Fruit fly (Drosophila melanogaster) whole organism, embryonic: ENCODE data around the gene CG32163.

ENCODE experiments used
- Atf3 ChIP-seq: fragments of 200-800 bp; sonication (Bioruptor generic); optimal IDR thresholded peaks from 3 replicates; lab custom pipeline; 2016; ENCODE audit warnings: missing biosample characterization, missing genetic modification characterization
- CG10209 ChIP-seq: fragments of 200-800 bp; sonication (Bioruptor generic); optimal IDR thresholded peaks from 3 replicates; lab custom pipeline; 2017; ENCODE audit warnings: missing biosample characterization, mild to moderate bottlenecking, missing genetic modification characterization, missing genetic modification reagents
- CG10959 ChIP-seq: fragments of 200-800 bp; sonication (Bioruptor generic); IDR thresholded peaks from 2 replicates; pipeline ENCODE4 v1.3.6; 2022; ENCODE audit warnings: missing biosample characterization, missing genetic modification characterization
- CG11093 ChIP-seq: fragments of 200-800 bp; sonication (Bioruptor generic); IDR thresholded peaks from 3 replicates; pipeline ENCODE4 v1.3.6; 2022; ENCODE audit warnings: missing biosample characterization, missing genetic modification characterization
- CG11247 ChIP-seq: fragments of 200-800 bp; sonication (Bioruptor generic); IDR thresholded peaks from 2 replicates; pipeline ENCODE4 v1.3.6; 2022; ENCODE audit warnings: missing biosample characterization, missing genetic modification characterization
- CG12071 ChIP-seq: fragments of 200-800 bp; sonication (Bioruptor generic); optimal IDR thresholded peaks from 3 replicates; lab custom pipeline; 2018; ENCODE audit warnings: missing biosample characterization, mild to moderate bottlenecking, missing genetic modification characterization
- CG12391 ChIP-seq: fragments of 200-800 bp; sonication (Bioruptor generic); optimal IDR thresholded peaks from 3 replicates; lab custom pipeline; 2018; ENCODE audit warnings: missing biosample characterization, mild to moderate bottlenecking, missing genetic modification characterization, moderate library complexity
- CG12744 ChIP-seq: fragments of 200-800 bp; sonication (Bioruptor generic); optimal IDR thresholded peaks from 2 replicates; lab custom pipeline; 2016; ENCODE audit warnings: missing biosample characterization, missing genetic modification characterization
- CG13424 ChIP-seq: fragments of 200-800 bp; sonication (Bioruptor generic); optimal IDR thresholded peaks from 2 replicates; lab custom pipeline; 2019; ENCODE audit warnings: missing biosample characterization, mild to moderate bottlenecking, missing genetic modification characterization, moderate library complexity
- CG15269 ChIP-seq: fragments of 200-800 bp; sonication (Bioruptor generic); optimal IDR thresholded peaks from 2 replicates; lab custom pipeline; 2018; ENCODE audit warnings: missing biosample characterization, mild to moderate bottlenecking, missing genetic modification characterization, moderate library complexity
- CG17328 ChIP-seq: fragments of 200-800 bp; sonication (Bioruptor generic); IDR thresholded peaks from 2 replicates; pipeline ENCODE4 v1.3.6; 2022; ENCODE audit warnings: missing biosample characterization, missing genetic modification characterization
- CG17802 ChIP-seq: fragments of 200-800 bp; sonication (Bioruptor generic); optimal IDR thresholded peaks from 2 replicates; lab custom pipeline; 2018; ENCODE audit warnings: missing biosample characterization, mild to moderate bottlenecking, missing genetic modification characterization, moderate library complexity
- CG1792 ChIP-seq: fragments of 200-800 bp; sonication (Bioruptor generic); optimal IDR thresholded peaks from 2 replicates; lab custom pipeline; 2016; ENCODE audit warnings: missing biosample characterization, missing genetic modification characterization
- CG18011 ChIP-seq: fragments of 200-800 bp; sonication (Bioruptor generic); optimal IDR thresholded peaks from 2 replicates; lab custom pipeline; 2017; ENCODE audit warnings: missing biosample characterization, missing genetic modification characterization, mild to moderate bottlenecking, moderate library complexity, missing genotype
- CG18599 ChIP-seq: fragments of 200-800 bp; sonication (Bioruptor generic); optimal IDR thresholded peaks from 3 replicates; lab custom pipeline; 2017; ENCODE audit warnings: missing biosample characterization, missing genetic modification characterization, mild to moderate bottlenecking, moderate library complexity, missing genetic modification reagents
- CG34422 ChIP-seq: fragments of 200-800 bp; sonication (Bioruptor generic); IDR thresholded peaks from 3 replicates; pipeline ENCODE4 v1.3.6; 2022; ENCODE audit warnings: missing biosample characterization, missing genetic modification characterization
- CG43689 ChIP-seq: fragments of 200-800 bp; sonication (Bioruptor generic); IDR thresholded peaks from 2 replicates; pipeline ENCODE4 v1.3.6; 2022; ENCODE audit warnings: missing biosample characterization, missing genetic modification characterization
- CG5245 ChIP-seq: fragments of 200-800 bp; sonication (Bioruptor generic); optimal IDR thresholded peaks from 3 replicates; lab custom pipeline; 2016; ENCODE audit warnings: missing biosample characterization, missing genetic modification characterization
- CG7963 ChIP-seq: fragments of 200-800 bp; sonication (Bioruptor generic); IDR thresholded peaks from 3 replicates; pipeline ENCODE4 v1.3.6; 2022; ENCODE audit warnings: missing biosample characterization, missing genetic modification characterization; ENCODE audit not compliant: partially characterized antibody
- CG8089 ChIP-seq: fragments of 200-800 bp; sonication (Bioruptor generic); optimal IDR thresholded peaks from 3 replicates; lab custom pipeline; 2016; ENCODE audit warnings: missing biosample characterization, missing genetic modification characterization
- CG8388 ChIP-seq: fragments of 200-800 bp; sonication (Bioruptor generic); optimal IDR thresholded peaks from 2 replicates; lab custom pipeline; 2019; ENCODE audit warnings: missing biosample characterization, mild to moderate bottlenecking, missing genetic modification characterization, moderate library complexity
- CG8765 ChIP-seq: fragments of 200-800 bp; sonication (Bioruptor generic); IDR thresholded peaks from 2 replicates; pipeline ENCODE4 v1.3.6; 2022; ENCODE audit warnings: missing biosample characterization, missing genetic modification characterization
- CG9932 ChIP-seq: fragments of 200-800 bp; sonication (Bioruptor generic); IDR thresholded peaks from 2 replicates; pipeline ENCODE4 v1.3.6; 2022; ENCODE audit warnings: missing biosample characterization, missing genetic modification characterization
- Dref ChIP-seq: fragments of 200-800 bp; sonication (Bioruptor generic); IDR thresholded peaks from 2 replicates; pipeline ENCODE4 v1.3.6; 2022; ENCODE audit warnings: missing biosample characterization, missing genetic modification characterization
- Ets65A ChIP-seq: fragments of 200-800 bp; sonication (Bioruptor generic); peaks from one replicate; lab custom pipeline; 2016; ENCODE audit warnings: missing biosample characterization, missing genetic modification characterization
- Fer2 ChIP-seq: fragments of 200-800 bp; sonication (Bioruptor generic); optimal IDR thresholded peaks from 2 replicates; lab custom pipeline; 2018; ENCODE audit warnings: missing biosample characterization, mild to moderate bottlenecking, missing genetic modification characterization, moderate library complexity
- Gsc ChIP-seq: fragments of 200-800 bp; sonication (Bioruptor generic); IDR thresholded peaks from 2 replicates; pipeline ENCODE4 v1.3.6; 2022; ENCODE audit warnings: missing biosample characterization, missing genetic modification characterization
- HLH3B ChIP-seq: fragments of 200-800 bp; sonication (Bioruptor generic); IDR thresholded peaks from 2 replicates; pipeline ENCODE4 v1.3.6; 2022; ENCODE audit warnings: missing biosample characterization, missing genetic modification characterization
- HmgZ ChIP-seq: fragments of 200-800 bp; sonication (Bioruptor generic); optimal IDR thresholded peaks from 2 replicates; lab custom pipeline; 2018; ENCODE audit warnings: missing biosample characterization, mild to moderate bottlenecking, missing genetic modification characterization
- Hr39 ChIP-seq: fragments of >200 bp; optimal IDR thresholded peaks from 2 replicates; lab custom pipeline; 2017
- Hsf ChIP-seq: fragments of 200-800 bp; sonication (Bioruptor generic); optimal IDR thresholded peaks from 3 replicates; lab custom pipeline; 2016; ENCODE audit warnings: missing biosample characterization, missing genetic modification characterization
- Meics ChIP-seq: fragments of 200-800 bp; sonication (Bioruptor generic); optimal IDR thresholded peaks from 2 replicates; lab custom pipeline; 2017; ENCODE audit warnings: missing biosample characterization, mild to moderate bottlenecking, missing genetic modification characterization
- NC2α ChIP-seq: fragments of 200-800 bp; sonication (Bioruptor generic); optimal IDR thresholded peaks from 2 replicates; lab custom pipeline; 2016; ENCODE audit warnings: missing biosample characterization, missing genetic modification characterization
- NC2β ChIP-seq: fragments of 200-800 bp; sonication (Bioruptor generic); optimal IDR thresholded peaks from 2 replicates; lab custom pipeline; 2016; ENCODE audit warnings: missing biosample characterization, missing genetic modification characterization
- Rx ChIP-seq: fragments of 200-800 bp; sonication (Bioruptor generic); IDR thresholded peaks from 2 replicates; pipeline ENCODE4 v1.3.6; 2022; ENCODE audit warnings: missing biosample characterization, missing genetic modification characterization
- Spps ChIP-seq: fragments of 200-800 bp; sonication (Bioruptor generic); optimal IDR thresholded peaks from 2 replicates; lab custom pipeline; 2018; ENCODE audit warnings: missing biosample characterization, mild to moderate bottlenecking, missing genetic modification characterization
- Taf1 ChIP-seq: fragments of 200-800 bp; sonication (Bioruptor generic); IDR thresholded peaks from 2 replicates; pipeline ENCODE4 v1.3.6; 2022; ENCODE audit warnings: missing biosample characterization, missing genetic modification characterization
- Trl ChIP-seq, 3 experiments: fragments of >200 bp in 2 of 3; fragments of 200-800 bp in 1 of 3; sonication (Bioruptor generic) in 1 of 3; optimal IDR thresholded peaks; 2 replicates in 1 of 3; 3 replicates in 2 of 3; lab custom pipeline; 2016 to 2017; ENCODE audit warnings: missing biosample characterization in 1 of 3, missing genetic modification characterization in 1 of 3
- cas ChIP-seq: fragments of 200-800 bp; sonication (Bioruptor generic); IDR thresholded peaks from 2 replicates; pipeline ENCODE4 v1.3.6; 2022; ENCODE audit warnings: missing biosample characterization, missing genetic modification characterization
- dmrt11E ChIP-seq: fragments of 200-800 bp; sonication (Bioruptor generic); optimal IDR thresholded peaks from 3 replicates; lab custom pipeline; 2018; ENCODE audit warnings: missing biosample characterization, mild to moderate bottlenecking, missing genetic modification characterization, moderate library complexity
- dysf ChIP-seq: fragments of 200-800 bp; sonication (Bioruptor generic); IDR thresholded peaks from 3 replicates; pipeline ENCODE4 v1.3.6; 2022; ENCODE audit warnings: missing biosample characterization, missing genetic modification characterization
- ewg ChIP-seq: fragments of 200-800 bp; sonication (Bioruptor generic); optimal IDR thresholded peaks from 3 replicates; lab custom pipeline; 2017; ENCODE audit warnings: mild to moderate bottlenecking, missing biosample characterization, missing genetic modification reagents, missing genetic modification characterization
- eyg ChIP-seq: fragments of 200-800 bp; sonication (Bioruptor generic); optimal IDR thresholded peaks from 3 replicates; lab custom pipeline; 2016; ENCODE audit warnings: missing biosample characterization, missing genetic modification characterization
- fru ChIP-seq: fragments of >200 bp; optimal IDR thresholded peaks from 2 replicates; lab custom pipeline; 2017
- ham ChIP-seq: fragments of 200-800 bp; sonication (Bioruptor generic); IDR thresholded peaks from 2 replicates; pipeline ENCODE4 v1.3.6; 2022; ENCODE audit warnings: missing biosample characterization, missing genetic modification characterization
- ind ChIP-seq: fragments of 200-800 bp; sonication (Bioruptor generic); optimal IDR thresholded peaks from 3 replicates; lab custom pipeline; 2016; ENCODE audit warnings: missing biosample characterization, missing genetic modification characterization
- kah ChIP-seq: fragments of 200-800 bp; sonication (Bioruptor generic); optimal IDR thresholded peaks from 2 replicates; lab custom pipeline; 2018; ENCODE audit warnings: missing biosample characterization, mild to moderate bottlenecking, missing genetic modification characterization
- pros ChIP-seq: fragments of 200-800 bp; sonication (Bioruptor generic); optimal IDR thresholded peaks from 3 replicates; lab custom pipeline; 2019; ENCODE audit warnings: missing biosample characterization, mild to moderate bottlenecking, missing genetic modification characterization, moderate library complexity
- pum ChIP-seq: fragments of 200-800 bp; sonication (Bioruptor generic); optimal IDR thresholded peaks from 2 replicates; lab custom pipeline; 2016; ENCODE audit warnings: missing biosample characterization, missing genetic modification characterization
- sd ChIP-seq: fragments of 200-800 bp; sonication (Bioruptor generic); optimal IDR thresholded peaks from 3 replicates; lab custom pipeline; 2018; ENCODE audit warnings: missing biosample characterization, mild to moderate bottlenecking, missing genetic modification characterization, moderate library complexity
- tio ChIP-seq: fragments of 200-800 bp; sonication (Bioruptor generic); optimal IDR thresholded peaks from 2 replicates; lab custom pipeline; 2017; ENCODE audit warnings: missing biosample characterization, missing genetic modification characterization, inconsistent platforms
- wek ChIP-seq: fragments of 200-800 bp; sonication (Bioruptor generic); optimal IDR thresholded peaks from 3 replicates; lab custom pipeline; 2018; ENCODE audit warnings: missing biosample characterization, mild to moderate bottlenecking, missing genetic modification characterization, moderate library complexity
- yki ChIP-seq: fragments of >200 bp; optimal IDR thresholded peaks from 3 replicates; lab custom pipeline; 2018

Gene CG32163

DNA sequence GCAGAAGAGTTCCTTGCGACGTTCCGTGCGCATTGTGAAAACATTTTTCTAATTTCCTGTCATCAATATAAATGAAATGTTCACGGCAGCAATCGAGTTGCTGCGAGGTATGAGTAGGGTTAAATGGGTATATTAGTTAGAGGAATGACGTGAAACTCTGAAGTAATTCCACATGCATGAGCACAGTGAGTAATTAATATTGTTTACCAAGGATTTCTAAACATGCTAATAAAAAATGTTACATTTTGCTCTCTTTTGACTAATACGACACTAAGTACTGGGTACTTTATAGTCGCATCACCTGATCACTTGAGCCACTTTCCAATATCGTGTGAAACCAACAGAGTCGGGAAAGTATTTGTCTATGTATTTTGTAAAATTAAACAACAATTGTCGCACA, 42.7 kb upstream of the CG32163 start (continued):
- TF ChIP-seq ewg = peak; percentile 41
- TF ChIP-seq CG18011 (GFP tag; lab: Kevin White, UChicago) = no peak
- no peak for TF ChIP-seq CG8765
- no peak for TF ChIP-seq kah
- peak; percentile 11 for TF ChIP-seq Ets65A
- no peak for TF ChIP-seq fru (lab: Kevin White, UChicago)
- no peak for TF ChIP-seq ham (GFP tag; lab: Robert Waterston, UW)
- peak; percentile 71; the same call in 1 of the 2 replicates for TF ChIP-seq CG17328 (GFP tag; lab: Robert Waterston, UW)
- TF ChIP-seq pum = no peak
- TF ChIP-seq CG12744 (GFP tag; lab: Kevin White, UChicago) = no peak
- no peak for TF ChIP-seq CG11247
- TF ChIP-seq pros (GFP tag; lab: Kevin White, UChicago) = no peak
- TF ChIP-seq dysf (GFP tag; lab: Robert Waterston, UW) = peak; percentile 37; the same call in 1 of the 3 replicates
- TF ChIP-seq CG43689 (GFP tag; lab: Robert Waterston, UW) = no peak
- no peak for TF ChIP-seq Hr39 (lab: Kevin White, UChicago)
- TF ChIP-seq yki (lab: Kevin White, UChicago) = no peak
- TF ChIP-seq Spps (tag; lab: Kevin White, UChicago) = no peak
- TF ChIP-seq CG13424 (tag; lab: Kevin White, UChicago) = peak; percentile 9
- no peak for TF ChIP-seq eyg (GFP tag; lab: Kevin White, UChicago)
- no peak for TF ChIP-seq Gsc (GFP tag; lab: Robert Waterston, UW)
- peak; percentile 22 for TF ChIP-seq CG12071 (GFP tag; lab: Kevin White, UChicago)
- no peak for TF ChIP-seq CG7963 (GFP tag; lab: Robert Waterston, UW)
- TF ChIP-seq wek (GFP tag; lab: Kevin White, UChicago) = no peak
- TF ChIP-seq tio (GFP tag; lab: Kevin White, UChicago) = peak; percentile 51
- peak; percentile 3 for TF ChIP-seq CG8089 (GFP tag; lab: Kevin White, UChicago)
- peak; percentile 24 for TF ChIP-seq CG15269 (tag; lab: Kevin White, UChicago)
- no peak for TF ChIP-seq Fer2 (tag; lab: Kevin White, UChicago)
- no peak for TF ChIP-seq Trl (optimal IDR thresholded peaks at IDR 0.05; lab: Kevin White, UChicago)
- TF ChIP-seq Trl (GFP tag; optimal IDR thresholded peaks at IDR 0.05; lab: Kevin White, UChicago) = peak; percentile 22
- TF ChIP-seq Rx (GFP tag; lab: Robert Waterston, UW) = no peak
- TF ChIP-seq CG12391 = no peak
- no peak for TF ChIP-seq HmgZ
- TF ChIP-seq Atf3 (GFP tag; lab: Kevin White, UChicago) = peak; percentile 7
- TF ChIP-seq cas = no peak
- TF ChIP-seq CG34422 (GFP tag; lab: Robert Waterston, UW) = no peak
- peak; percentile 20 for TF ChIP-seq CG5245 (GFP tag; lab: Kevin White, UChicago)
- peak; percentile 7 for TF ChIP-seq CG18599 (GFP tag; lab: Kevin White, UChicago)
- TF ChIP-seq CG10959 (GFP tag; lab: Robert Waterston, UW) = peak; percentile 59
- peak; percentile 29 for TF ChIP-seq NC2β
- TF ChIP-seq ind (GFP tag; lab: Kevin White, UChicago) = peak; percentile 32
- 0 out of 2 replicates have a peak, but pooled peaks have one; percentile 5 for TF ChIP-seq Taf1 (GFP tag; lab: Robert Waterston, UW)
- TF ChIP-seq CG9932 (GFP tag; lab: Robert Waterston, UW) = no peak
- TF ChIP-seq Dref (GFP tag; lab: Robert Waterston, UW) = no peak
- peak; percentile 15 for TF ChIP-seq Meics (GFP tag; lab: Kevin White, UChicago)
- TF ChIP-seq HLH3B = peak; percentile 64; the same call in 1 of the 2 replicates
- peak; percentile 50 for TF ChIP-seq CG8388 (GFP tag; lab: Kevin White, UChicago)
- peak; percentile 48 for TF ChIP-seq Hsf
- no peak for TF ChIP-seq CG11093 (GFP tag; lab: Robert Waterston, UW)
- no peak for TF ChIP-seq NC2α (GFP tag; lab: Kevin White, UChicago)
- peak; percentile 59 for TF ChIP-seq dmrt11E (tag; lab: Kevin White, UChicago)
- peak; percentile 31 for TF ChIP-seq CG10209 (GFP tag; lab: Kevin White, UChicago)
- TF ChIP-seq sd (tag; lab: Kevin White, UChicago) = no peak
- no peak for TF ChIP-seq CG1792 (GFP tag; lab: Kevin White, UChicago)
- TF ChIP-seq CG17802 = no peak
